Fruit fly (Drosophila melanogaster) whole organism, pupa: ENCODE results near the gene CG7011.

ENCODE experiments used
- CG12605 ChIP-seq: fragments of 200-800 bp; sonication (Bioruptor generic); IDR thresholded peaks from 2 replicates; pipeline ENCODE4 v1.3.6; 2022; ENCODE audit warnings: missing biosample characterization, missing genetic modification characterization
- CG13204 ChIP-seq: fragments of 200-800 bp; sonication (Bioruptor generic); optimal IDR thresholded peaks from 2 replicates; lab custom pipeline; 2018; ENCODE audit warnings: missing biosample characterization, mild to moderate bottlenecking, missing genetic modification characterization, moderate library complexity
- CG14655 ChIP-seq: fragments of 200-800 bp; sonication (Bioruptor generic); optimal IDR thresholded peaks from 3 replicates; lab custom pipeline; 2017; ENCODE audit warnings: mild to moderate bottlenecking, missing biosample characterization, missing genetic modification reagents, missing genetic modification characterization
- CG32121 ChIP-seq: fragments of 200-800 bp; sonication (Bioruptor generic); IDR thresholded peaks from 2 replicates; pipeline ENCODE4 v1.3.6; 2022; ENCODE audit warnings: missing biosample characterization, missing genetic modification characterization
- CG34367 ChIP-seq: fragments of 200-800 bp; sonication (Bioruptor generic); optimal IDR thresholded peaks from 2 replicates; lab custom pipeline; 2018; ENCODE audit warnings: missing biosample characterization, mild to moderate bottlenecking, missing genetic modification characterization
- CG8301 ChIP-seq: fragments of 200-800 bp; sonication (Bioruptor generic); optimal IDR thresholded peaks from 2 replicates; lab custom pipeline; 2018; ENCODE audit warnings: missing biosample characterization, mild to moderate bottlenecking, missing genetic modification characterization
- CG9948 ChIP-seq: fragments of 200-800 bp; sonication (Bioruptor generic); optimal IDR thresholded peaks from 2 replicates; lab custom pipeline; 2018; ENCODE audit warnings: missing biosample characterization, mild to moderate bottlenecking, missing genetic modification characterization, moderate library complexity
- EcR ChIP-seq: fragments of 200-800 bp; sonication (Bioruptor generic); optimal IDR thresholded peaks from 3 replicates; lab custom pipeline; 2019; ENCODE audit warnings: missing biosample characterization, missing genetic modification characterization, mild to moderate bottlenecking, moderate library complexity, missing genetic modification reagents
- Pif1A ChIP-seq: fragments of 200-800 bp; sonication (Bioruptor generic); optimal IDR thresholded peaks from 3 replicates; lab custom pipeline; 2016; ENCODE audit warnings: missing biosample characterization, missing genetic modification characterization
- Pif1B ChIP-seq: fragments of 200-800 bp; sonication (Bioruptor generic); optimal IDR thresholded peaks from 3 replicates; lab custom pipeline; 2016; ENCODE audit warnings: missing biosample characterization, missing genetic modification characterization
- Snoo ChIP-seq: fragments of 200-800 bp; sonication (Bioruptor generic); optimal IDR thresholded peaks from 3 replicates; lab custom pipeline; 2017; ENCODE audit warnings: missing biosample characterization, mild to moderate bottlenecking, missing genetic modification characterization, inconsistent platforms
- fd96Ca ChIP-seq: fragments of 200-800 bp; sonication (Bioruptor generic); IDR thresholded peaks from 3 replicates; pipeline ENCODE4 v1.3.6; 2022; ENCODE audit warnings: missing biosample characterization, missing genetic modification characterization
- rn ChIP-seq: fragments of 200-800 bp; sonication (Bioruptor generic); IDR thresholded peaks from 2 replicates; pipeline ENCODE4 v1.3.6; 2022; ENCODE audit warnings: missing biosample characterization, missing genetic modification characterization

dm6 chr3L:15200280-15200987 is 37.0 kb upstream of the CG7011 start:
- TF ChIP-seq EcR, result no peak
- TF ChIP-seq CG12605 (GFP tag; lab: Robert Waterston, UW), result no peak
- no peak for TF ChIP-seq Snoo (tag; lab: Kevin White, UChicago)
- TF ChIP-seq fd96Ca, result no peak
- no peak for TF ChIP-seq CG14655
- no peak for TF ChIP-seq Pif1B (GFP tag; lab: Kevin White, UChicago)
- TF ChIP-seq CG13204 (GFP tag; lab: Kevin White, UChicago), result no peak
- TF ChIP-seq CG9948, result no peak
- TF ChIP-seq CG32121 (GFP tag; lab: Robert Waterston, UW), result no peak
- no peak for TF ChIP-seq rn
- no peak for TF ChIP-seq CG34367
- no peak for TF ChIP-seq Pif1A (GFP tag; lab: Kevin White, UChicago)
- TF ChIP-seq CG8301 (tag; lab: Kevin White, UChicago), result no peak
